1 fruit fly cellular context compared by ENCODE assay signal in the genomic region with DNA sequence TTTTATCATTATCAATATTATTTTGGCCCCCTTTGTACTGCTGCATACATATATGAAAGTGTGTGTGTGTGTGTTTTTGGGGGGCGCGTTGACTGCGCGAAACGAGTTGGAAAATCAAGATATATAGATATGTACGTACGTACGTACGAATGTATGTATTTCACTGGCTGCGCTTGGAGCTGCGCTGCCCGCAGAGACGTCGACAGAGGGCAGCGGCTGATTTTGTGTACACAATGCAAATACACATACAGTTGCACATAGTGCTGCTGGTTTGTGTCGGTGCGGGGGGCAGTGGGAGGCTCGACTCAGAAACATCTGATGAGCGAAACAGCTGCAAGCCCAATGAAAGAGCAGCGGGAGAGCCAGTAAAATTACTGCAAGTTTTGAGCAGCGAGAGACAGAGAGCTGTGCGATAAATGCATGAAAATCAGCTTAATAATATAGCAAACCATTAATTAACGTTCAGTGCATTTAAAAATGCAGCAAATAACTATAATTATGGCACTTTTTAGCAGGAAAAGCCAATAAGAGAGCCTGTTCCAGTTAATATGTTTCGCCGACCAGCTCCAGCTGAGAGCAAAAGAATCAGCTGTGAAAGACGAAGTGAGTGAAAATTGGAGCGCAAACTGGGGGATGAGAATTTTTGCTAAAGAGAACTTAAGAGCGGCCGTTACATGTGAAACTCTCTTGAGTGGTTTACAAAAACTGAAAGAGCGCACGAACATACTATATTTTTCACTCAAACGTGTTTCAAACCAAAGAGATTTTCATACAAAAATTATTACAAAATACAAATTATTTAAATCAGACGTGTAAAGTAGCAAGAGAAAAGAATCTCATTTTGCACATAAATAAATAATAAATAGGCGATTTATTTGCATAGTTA.
TF ChIP-seq lines count a peak whose summit lies in the region.

No protein-coding gene starts in this region.

TF ChIP-seq in whole organism, embryonic, 481 proteins besides CTCF, POLR2A, EP300 and RAD21 (continued from another document):
- TF ChIP-seq Drgx (GFP tag; IDR thresholded peaks at IDR 0.05; lab: Robert Waterston, UW) (peak; percentile 55), nom (GFP tag; optimal IDR thresholded peaks at IDR 0.05; lab: Kevin White, UChicago) (peak; percentile 80), vvl (GFP tag; IDR thresholded peaks at IDR 0.05; lab: Robert Waterston, UW) (peak; percentile 67; the same call in 1 of the 2 replicates), CG11695 (GFP tag; IDR thresholded peaks at IDR 0.05; lab: Robert Waterston, UW) (0 out of 3 replicates have a peak, but pooled peaks have one; percentile 14), CG8765 (GFP tag; IDR thresholded peaks at IDR 0.05; lab: Robert Waterston, UW) (no peak), CG18262 (tag; optimal IDR thresholded peaks at IDR 0.05; lab: Kevin White, UChicago) (no peak), CG12219 (GFP tag; optimal IDR thresholded peaks at IDR 0.05; lab: Kevin White, UChicago) (peak; percentile 30), row (GFP tag; IDR thresholded peaks at IDR 0.05; lab: Robert Waterston, UW) (0 out of 3 replicates have a peak, but pooled peaks have one; percentile 12), yki (optimal IDR thresholded peaks at IDR 0.05; lab: Kevin White, UChicago) (peak; percentile 50), pfk (GFP tag; optimal IDR thresholded peaks at IDR 0.05; lab: Kevin White, UChicago) (peak; percentile 48), Med (GFP tag; lab: Kevin White, UChicago) (peak; percentile 74), hkb (optimal IDR thresholded peaks at IDR 0.05; lab: Kevin White, UChicago) (no peak), hkb (GFP tag; IDR thresholded peaks at IDR 0.05; lab: Robert Waterston, UW) (0 out of 2 replicates have a peak, but pooled peaks have one; percentile 54), jigr1 (GFP tag; IDR thresholded peaks at IDR 0.05; lab: Robert Waterston, UW) (no peak), Awh (GFP tag; IDR thresholded peaks at IDR 0.05; lab: Robert Waterston, UW) (peak; percentile 48; the same call in 1 of the 2 replicates), onecut (GFP tag; IDR thresholded peaks at IDR 0.05; lab: Robert Waterston, UW) (peak; percentile 54), Hand (GFP tag; optimal IDR thresholded peaks at IDR 0.05; lab: Kevin White, UChicago) (peak; percentile 31), CG7987 (GFP tag; optimal IDR thresholded peaks at IDR 0.05; lab: Kevin White, UChicago) (no peak), tap (tag; optimal IDR thresholded peaks at IDR 0.05; lab: Kevin White, UChicago) (peak; percentile 32), CG4360 (GFP tag; IDR thresholded peaks at IDR 0.05; lab: Robert Waterston, UW) (peak; percentile 43; the same call in 1 of the 2 replicates), so (GFP tag; IDR thresholded peaks at IDR 0.05; lab: Robert Waterston, UW) (peak; percentile 46; the same call in 1 of the 3 replicates), abd-A (tag; optimal IDR thresholded peaks at IDR 0.05; lab: Kevin White, UChicago) (peak; percentile 42), sim (GFP tag; IDR thresholded peaks at IDR 0.05; lab: Robert Waterston, UW) (peak; percentile 27; the same call in 1 of the 2 replicates), CG13894 (tag; optimal IDR thresholded peaks at IDR 0.05; lab: Kevin White, UChicago) (no peak), cwo (GFP tag; optimal IDR thresholded peaks at IDR 0.05; lab: Kevin White, UChicago) (no peak), ci (GFP tag; IDR thresholded peaks at IDR 0.05; lab: Robert Waterston, UW) (peak; percentile 85), BtbVII (GFP tag; optimal IDR thresholded peaks at IDR 0.05; lab: Kevin White, UChicago) (peak; percentile 28), klu (GFP tag; IDR thresholded peaks at IDR 0.05; lab: Robert Waterston, UW) (no peak), Nf-YB (GFP tag; optimal IDR thresholded peaks at IDR 0.05; lab: Kevin White, UChicago) (peak; percentile 2), CG13424 (tag; optimal IDR thresholded peaks at IDR 0.05; lab: Kevin White, UChicago) (no peak), chinmo (GFP tag; IDR thresholded peaks at IDR 0.05; lab: Robert Waterston, UW; ENCODE audit: partially characterized antibody) (peak; percentile 97), Trl (optimal IDR thresholded peaks at IDR 0.05; lab: Kevin White, UChicago) (peak; percentile 96 to 99), Trl (GFP tag; optimal IDR thresholded peaks at IDR 0.05; lab: Kevin White, UChicago) (peak; percentile 21), Jarid2 (GFP tag; optimal IDR thresholded peaks at IDR 0.05; lab: Kevin White, UChicago) (peak; percentile 24), CG2199 (GFP tag; IDR thresholded peaks at IDR 0.05; lab: Robert Waterston, UW) (peak; percentile 90; the same call in 2 of the 3 replicates), CG8924 (tag; optimal IDR thresholded peaks at IDR 0.05; lab: Kevin White, UChicago) (peak; percentile 23), odd (GFP tag; optimal IDR thresholded peaks at IDR 0.05; lab: Kevin White, UChicago) (peak; percentile 33), Eip74EF (GFP tag; optimal IDR thresholded peaks at IDR 0.05; lab: Kevin White, UChicago) (peak in 1 of 2 experiments; percentile 16), Dll (GFP tag; IDR thresholded peaks at IDR 0.05; lab: Robert Waterston, UW; ENCODE audit: partially characterized antibody) (peak; percentile 50; the same call in 1 of the 4 replicates), CG12071 (GFP tag; optimal IDR thresholded peaks at IDR 0.05; lab: Kevin White, UChicago) (peak; percentile 67), CG8290 (GFP tag; optimal IDR thresholded peaks at IDR 0.05; lab: Kevin White, UChicago) (no peak), CG8290 (tag; optimal IDR thresholded peaks at IDR 0.05; lab: Kevin White, UChicago) (peak in 1 of 2 experiments; percentile 45), fd102C (GFP tag; optimal IDR thresholded peaks at IDR 0.05; lab: Kevin White, UChicago) (peak; percentile 37), ash1 (GFP tag; optimal IDR thresholded peaks at IDR 0.05; lab: Kevin White, UChicago) (peak; percentile 56), Side (GFP tag; optimal IDR thresholded peaks at IDR 0.05; lab: Kevin White, UChicago) (peak; percentile 46), scrt (GFP tag; optimal IDR thresholded peaks at IDR 0.05; lab: Kevin White, UChicago) (peak; percentile 8), HLHmδ (GFP tag; optimal IDR thresholded peaks at IDR 0.05; lab: Kevin White, UChicago) (peak; percentile 91), CG11696 (GFP tag; IDR thresholded peaks at IDR 0.05; lab: Robert Waterston, UW) (peak; percentile 70), sna (GFP tag; IDR thresholded peaks at IDR 0.05; lab: Robert Waterston, UW; ENCODE audit: partially characterized antibody) (peak; percentile 70), wek (GFP tag; optimal IDR thresholded peaks at IDR 0.05; lab: Kevin White, UChicago) (peak; percentile 61), crp (GFP tag; optimal IDR thresholded peaks at IDR 0.05; lab: Kevin White, UChicago) (peak in 1 of 2 experiments; percentile 78), CG1529 (GFP tag; optimal IDR thresholded peaks at IDR 0.05; lab: Kevin White, UChicago) (peak; percentile 13), Stat92E (GFP tag; optimal IDR thresholded peaks at IDR 0.05; lab: Kevin White, UChicago) (peak in 1 of 3 experiments; percentile 47), insv (GFP tag; optimal IDR thresholded peaks at IDR 0.05; lab: Kevin White, UChicago) (peak in 1 of 2 experiments; percentile 45), CG4707 (GFP tag; optimal IDR thresholded peaks at IDR 0.05; lab: Kevin White, UChicago) (peak; percentile 43), nau (GFP tag; optimal IDR thresholded peaks at IDR 0.05; lab: Kevin White, UChicago) (peak; percentile 80), sisA (GFP tag; IDR thresholded peaks at IDR 0.05; lab: Robert Waterston, UW) (no peak), Oli (tag; optimal IDR thresholded peaks at IDR 0.05; lab: Kevin White, UChicago) (no peak), Pdp1 (GFP tag; optimal IDR thresholded peaks at IDR 0.05; lab: Kevin White, UChicago) (peak in 1 of 2 experiments; percentile 3), CG2202 (tag; optimal IDR thresholded peaks at IDR 0.05; lab: Kevin White, UChicago) (peak; percentile 28), H15 (GFP tag; IDR thresholded peaks at IDR 0.05; lab: Robert Waterston, UW) (no peak), CG11247 (GFP tag; IDR thresholded peaks at IDR 0.05; lab: Robert Waterston, UW) (no peak), HmgZ (tag; optimal IDR thresholded peaks at IDR 0.05; lab: Kevin White, UChicago) (no peak), cg (GFP tag; optimal IDR thresholded peaks at IDR 0.05; lab: Kevin White, UChicago) (peak; percentile 88), z (GFP tag; IDR thresholded peaks at IDR 0.05; lab: Robert Waterston, UW) (peak; percentile 96), zen2 (GFP tag; IDR thresholded peaks at IDR 0.05; lab: Robert Waterston, UW; ENCODE audit: partially characterized antibody) (peak; percentile 66), unpg (GFP tag; optimal IDR thresholded peaks at IDR 0.05; lab: Kevin White, UChicago) (peak; percentile 11), NC2β (GFP tag; optimal IDR thresholded peaks at IDR 0.05; lab: Kevin White, UChicago) (peak; percentile 13), sens (GFP tag; lab: Kevin White, UChicago) (peak; percentile 80), lab (GFP tag; optimal IDR thresholded peaks at IDR 0.05; lab: Kevin White, UChicago) (peak; percentile 53), gsb-n (tag; optimal IDR thresholded peaks at IDR 0.05; lab: Kevin White, UChicago) (peak; percentile 25), pros (GFP tag; optimal IDR thresholded peaks at IDR 0.05; lab: Kevin White, UChicago) (peak; percentile 54), rib (GFP tag; IDR thresholded peaks at IDR 0.05; lab: Robert Waterston, UW) (peak; percentile 60; the same call in 1 of the 2 replicates), MTF-1 (GFP tag; optimal IDR thresholded peaks at IDR 0.05; lab: Kevin White, UChicago; ENCODE audit: borderline replicate concordance) (peak; percentile 36), CG34422 (GFP tag; IDR thresholded peaks at IDR 0.05; lab: Robert Waterston, UW) (peak; percentile 15; the same call in 1 of the 3 replicates), twi (tag; optimal IDR thresholded peaks at IDR 0.05; lab: Kevin White, UChicago) (peak; percentile 10), CG13287 (GFP tag; IDR thresholded peaks at IDR 0.05; lab: Robert Waterston, UW; ENCODE audit: partially characterized antibody) (peak; percentile 48), sug (tag; optimal IDR thresholded peaks at IDR 0.05; lab: Kevin White, UChicago) (peak; percentile 17), gcm (GFP tag; optimal IDR thresholded peaks at IDR 0.05; lab: Kevin White, UChicago) (peak; percentile 28)
